Fruit fly (Drosophila melanogaster) whole organism, embryonic: ENCODE results near the gene Appl.
A peak's percentile ranks its signal among the peaks of the same experiment; 100 is the strongest.

Experiments
- Awh ChIP-seq: fragments of 200-800 bp; sonication (Bioruptor generic); IDR thresholded peaks from 2 replicates; pipeline ENCODE4, ENCODE4 v1.3.6; 2022; ENCODE audit warnings: missing biosample characterization, missing genetic modification characterization
- Bdp1 ChIP-seq: fragments of 200-800 bp; sonication (Bioruptor generic); optimal IDR thresholded peaks from 3 replicates; lab custom pipeline; 2016; ENCODE audit warnings: missing biosample characterization, missing genetic modification characterization
- CG11504 ChIP-seq: fragments of 200-800 bp; sonication (Bioruptor generic); optimal IDR thresholded peaks from 3 replicates; lab custom pipeline; 2019; ENCODE audit warnings: missing biosample characterization, mild to moderate bottlenecking, missing genetic modification characterization, moderate library complexity
- CG11560 ChIP-seq: fragments of 200-800 bp; sonication (Bioruptor generic); IDR thresholded peaks from 3 replicates; pipeline ENCODE4 v1.3.6; 2022; ENCODE audit warnings: missing biosample characterization, missing genetic modification characterization
- CG12104 ChIP-seq: fragments of 200-800 bp; sonication (Bioruptor generic); optimal IDR thresholded peaks from 3 replicates; lab custom pipeline; 2016; ENCODE audit warnings: missing biosample characterization, missing genetic modification characterization
- CG12299 ChIP-seq: fragments of 200-800 bp; sonication (Bioruptor generic); optimal IDR thresholded peaks from 2 replicates; lab custom pipeline; 2018; ENCODE audit warnings: missing biosample characterization, mild to moderate bottlenecking, missing genetic modification characterization
- CG15011 ChIP-seq: fragments of 200-800 bp; sonication (Bioruptor generic); optimal IDR thresholded peaks from 3 replicates; lab custom pipeline; 2018; ENCODE audit warnings: missing biosample characterization, mild to moderate bottlenecking, missing genetic modification characterization
- CG16779 ChIP-seq: fragments of 200-800 bp; sonication (Bioruptor generic); IDR thresholded peaks from 2 replicates; pipeline ENCODE4 v1.3.6; 2022; ENCODE audit warnings: missing biosample characterization, missing genetic modification characterization
- CG2202 ChIP-seq: fragments of 200-800 bp; sonication (Bioruptor generic); optimal IDR thresholded peaks from 2 replicates; lab custom pipeline; 2018; ENCODE audit warnings: missing biosample characterization, mild to moderate bottlenecking, missing genetic modification characterization
- CG30403 ChIP-seq: fragments of 200-800 bp; sonication (Bioruptor generic); optimal IDR thresholded peaks from 3 replicates; lab custom pipeline; 2016; ENCODE audit warnings: missing biosample characterization, missing genetic modification characterization
- CG3163 ChIP-seq: fragments of 200-800 bp; sonication (Bioruptor generic); optimal IDR thresholded peaks from 3 replicates; lab custom pipeline; 2016; ENCODE audit warnings: missing biosample characterization, missing genetic modification characterization
- CG32767 ChIP-seq: fragments of 200-800 bp; sonication (Bioruptor generic); IDR thresholded peaks from 2 replicates; pipeline ENCODE4 v1.3.6; 2022; ENCODE audit warnings: missing biosample characterization, missing genetic modification characterization
- CG3726 ChIP-seq: fragments of 200-800 bp; sonication (Bioruptor generic); IDR thresholded peaks from 3 replicates; pipeline ENCODE4, ENCODE4 v1.3.6; 2022; ENCODE audit warnings: missing biosample characterization, missing genetic modification characterization
- CG4282 ChIP-seq: fragments of 200-800 bp; sonication (Bioruptor generic); optimal IDR thresholded peaks from 2 replicates; lab custom pipeline; 2016; ENCODE audit warnings: missing biosample characterization, missing genetic modification characterization
- CG4424 ChIP-seq: fragments of 200-800 bp; sonication (Bioruptor generic); optimal IDR thresholded peaks from 3 replicates; lab custom pipeline; 2016; ENCODE audit warnings: missing biosample characterization, missing genetic modification characterization
- CG6175 ChIP-seq: fragments of 200-800 bp; sonication (Bioruptor generic); IDR thresholded peaks from 3 replicates; pipeline ENCODE4 v1.3.6; 2022; ENCODE audit warnings: missing biosample characterization, missing genetic modification characterization
- CG9727 ChIP-seq: fragments of 200-800 bp; sonication (Bioruptor generic); optimal IDR thresholded peaks from 3 replicates; lab custom pipeline; 2017; ENCODE audit warnings: missing biosample characterization, mild to moderate bottlenecking, missing genetic modification characterization
- Camta ChIP-seq: fragments of 200-800 bp; sonication (Bioruptor generic); optimal IDR thresholded peaks from 2 replicates; lab custom pipeline; 2016; ENCODE audit warnings: missing biosample characterization, missing genetic modification characterization
- D19B ChIP-seq: fragments of 200-800 bp; sonication (Bioruptor generic); optimal IDR thresholded peaks from 2 replicates; lab custom pipeline; 2017; ENCODE audit warnings: missing biosample characterization, mild to moderate bottlenecking, missing genetic modification characterization
- Dek ChIP-seq: fragments of 200-800 bp; sonication (Bioruptor generic); optimal IDR thresholded peaks from 3 replicates; lab custom pipeline; 2019; ENCODE audit warnings: missing biosample characterization, mild to moderate bottlenecking, missing genetic modification characterization, moderate library complexity
- Drgx ChIP-seq: fragments of 200-800 bp; sonication (Bioruptor generic); IDR thresholded peaks from 2 replicates; pipeline ENCODE4 v1.3.6; 2022; ENCODE audit warnings: missing biosample characterization, missing genetic modification characterization
- Gug ChIP-seq: fragments of 200-800 bp; sonication (Bioruptor generic); IDR thresholded peaks from 4 replicates; pipeline ENCODE4 v1.3.6; 2022; ENCODE audit warnings: missing biosample characterization, missing genetic modification characterization
- HmgZ ChIP-seq: fragments of 200-800 bp; sonication (Bioruptor generic); optimal IDR thresholded peaks from 2 replicates; lab custom pipeline; 2018; ENCODE audit warnings: missing biosample characterization, mild to moderate bottlenecking, missing genetic modification characterization
- Hmx ChIP-seq: fragments of 200-800 bp; sonication (Bioruptor generic); optimal IDR thresholded peaks from 2 replicates; lab custom pipeline; 2016; ENCODE audit warnings: missing biosample characterization, missing genetic modification characterization
- MESR4 ChIP-seq: fragments of 200-800 bp; sonication (Bioruptor generic); optimal IDR thresholded peaks from 2 replicates; lab custom pipeline; 2018; ENCODE audit warnings: missing biosample characterization, mild to moderate bottlenecking, missing genetic modification characterization, moderate library complexity
- Sin3A ChIP-seq: fragments of >200 bp; optimal IDR thresholded peaks from 2 replicates; lab custom pipeline; 2018
- Taf1 ChIP-seq: fragments of 200-800 bp; sonication (Bioruptor generic); IDR thresholded peaks from 2 replicates; pipeline ENCODE4 v1.3.6; 2022; ENCODE audit warnings: missing biosample characterization, missing genetic modification characterization
- bcd ChIP-seq: fragments of 200-800 bp; sonication (Bioruptor generic); optimal IDR thresholded peaks from 2 replicates; lab custom pipeline; 2017; ENCODE audit warnings: missing biosample characterization, mild to moderate bottlenecking, missing genetic modification characterization
- bowl ChIP-seq: fragments of 200-800 bp; sonication (Bioruptor generic); IDR thresholded peaks from 2 replicates; pipeline ENCODE4 v1.3.6; 2022; ENCODE audit warnings: missing biosample characterization, missing genetic modification characterization
- bsh ChIP-seq, 2 experiments: fragments of 200-800 bp; sonication (Bioruptor generic); optimal IDR thresholded peaks; 2 replicates each; lab custom pipeline; 2017 to 2018; ENCODE audit warnings: mild to moderate bottlenecking in 2 of 2, missing biosample characterization in 2 of 2, missing genetic modification characterization in 2 of 2, moderate library complexity in 1 of 2
- chm ChIP-seq: fragments of 200-800 bp; sonication (Bioruptor generic); IDR thresholded peaks from 2 replicates; pipeline ENCODE4 v1.3.6; 2022; ENCODE audit warnings: missing biosample characterization, missing genetic modification characterization
- dm ChIP-seq: fragments of 200-800 bp; sonication (Bioruptor generic); optimal IDR thresholded peaks from 3 replicates; lab custom pipeline; 2016; ENCODE audit warnings: missing biosample characterization, missing genetic modification characterization
- emc ChIP-seq: fragments of 200-800 bp; sonication (Bioruptor generic); optimal IDR thresholded peaks from 2 replicates; lab custom pipeline; 2016; ENCODE audit warnings: missing biosample characterization, missing genetic modification characterization
- ewg ChIP-seq: fragments of 200-800 bp; sonication (Bioruptor generic); optimal IDR thresholded peaks from 3 replicates; lab custom pipeline; 2017; ENCODE audit warnings: mild to moderate bottlenecking, missing biosample characterization, missing genetic modification reagents, missing genetic modification characterization
- eyg ChIP-seq: fragments of 200-800 bp; sonication (Bioruptor generic); optimal IDR thresholded peaks from 3 replicates; lab custom pipeline; 2016; ENCODE audit warnings: missing biosample characterization, missing genetic modification characterization
- fd3F ChIP-seq: fragments of 200-800 bp; sonication (Bioruptor generic); optimal IDR thresholded peaks from 2 replicates; lab custom pipeline; 2018; ENCODE audit warnings: missing biosample characterization, mild to moderate bottlenecking, missing genetic modification characterization, moderate library complexity
- kah ChIP-seq: fragments of 200-800 bp; sonication (Bioruptor generic); optimal IDR thresholded peaks from 2 replicates; lab custom pipeline; 2018; ENCODE audit warnings: missing biosample characterization, mild to moderate bottlenecking, missing genetic modification characterization
- kay ChIP-seq: fragments of 200-800 bp; sonication (Bioruptor generic); optimal IDR thresholded peaks from 2 replicates; lab custom pipeline; 2016; ENCODE audit warnings: missing biosample characterization, missing genetic modification characterization
- kni ChIP-seq: fragments of 200-800 bp; sonication (Bioruptor generic); optimal IDR thresholded peaks from 3 replicates; lab custom pipeline; 2017; ENCODE audit warnings: mild to moderate bottlenecking, missing biosample characterization, missing genetic modification reagents, missing genetic modification characterization
- lmd ChIP-seq: fragments of 200-800 bp; sonication (Bioruptor generic); IDR thresholded peaks from 2 replicates; pipeline ENCODE4 v1.3.6; 2022; ENCODE audit warnings: missing biosample characterization, missing genetic modification characterization
- luna ChIP-seq: fragments of 200-800 bp; sonication (Bioruptor generic); optimal IDR thresholded peaks from 2 replicates; lab custom pipeline; 2016; ENCODE audit warnings: missing biosample characterization, missing genetic modification characterization
- nom ChIP-seq: fragments of 200-800 bp; sonication (Bioruptor generic); optimal IDR thresholded peaks from 2 replicates; lab custom pipeline; 2017; ENCODE audit warnings: missing biosample characterization, missing genetic modification characterization, mild to moderate bottlenecking, moderate library complexity, missing genetic modification reagents
- pnt ChIP-seq: fragments of 200-800 bp; sonication (Bioruptor generic); optimal IDR thresholded peaks from 3 replicates; lab custom pipeline; 2016; ENCODE audit warnings: missing biosample characterization, missing genetic modification characterization
- prd ChIP-seq, 3 experiments: fragments of >200 bp in 2 of 3; fragments of 200-800 bp in 1 of 3; sonication (Bioruptor generic) in 1 of 3; optimal IDR thresholded peaks in 2 of 3; IDR thresholded peaks in 1 of 3; 2 replicates in 2 of 3; 3 replicates in 1 of 3; pipeline versions ENCODE4 v1.3.6 to Lab custom; 2017 to 2022; ENCODE audit warnings: missing biosample characterization in 1 of 3, missing genetic modification characterization in 1 of 3
- sc ChIP-seq, 3 experiments: fragments of >200 bp in 2 of 3; fragments of 200-800 bp in 1 of 3; sonication (Bioruptor generic) in 1 of 3; optimal IDR thresholded peaks; 2 replicates in 2 of 3; 3 replicates in 1 of 3; lab custom pipeline; 2017; ENCODE audit warnings: mild to moderate bottlenecking in 1 of 3, missing biosample characterization in 1 of 3, missing genetic modification characterization in 1 of 3, missing genetic modification reagents in 1 of 3
- sug ChIP-seq: fragments of 200-800 bp; optimal IDR thresholded peaks from 2 replicates; lab custom pipeline; 2019; ENCODE audit warnings: missing biosample characterization, mild to moderate bottlenecking, missing genetic modification characterization, moderate library complexity
- tap ChIP-seq: fragments of 200-800 bp; optimal IDR thresholded peaks from 3 replicates; lab custom pipeline; 2019; ENCODE audit warnings: missing biosample characterization, mild to moderate bottlenecking, missing genetic modification characterization, moderate library complexity
- tgo ChIP-seq: fragments of 200-800 bp; sonication (Bioruptor generic); IDR thresholded peaks from 3 replicates; pipeline ENCODE4 v1.3.6; 2022; ENCODE audit warnings: missing biosample characterization, missing genetic modification characterization
- tin ChIP-seq: fragments of 200-800 bp; sonication (Bioruptor generic); optimal IDR thresholded peaks from 3 replicates; lab custom pipeline; 2016; ENCODE audit warnings: missing biosample characterization, missing genetic modification characterization
- tio ChIP-seq: fragments of 200-800 bp; sonication (Bioruptor generic); optimal IDR thresholded peaks from 2 replicates; lab custom pipeline; 2017; ENCODE audit warnings: missing biosample characterization, missing genetic modification characterization, inconsistent platforms
- zen ChIP-seq: fragments of 200-800 bp; sonication (Bioruptor generic); optimal IDR thresholded peaks from 3 replicates; lab custom pipeline; 2018; ENCODE audit warnings: missing biosample characterization, mild to moderate bottlenecking, missing genetic modification characterization, moderate library complexity

Appl gene

dm6 chrX:526479-527071 lies 3.7 kb upstream of the Appl start (continued):
- TF ChIP-seq CG3726 (GFP tag; lab: Robert Waterston, UW) (no peak), prd (optimal IDR thresholded peaks at IDR 0.05; lab: Kevin White, UChicago) (no peak), prd (GFP tag; IDR thresholded peaks at IDR 0.05; lab: Robert Waterston, UW) (peak; percentile 93), tin (GFP tag; lab: Kevin White, UChicago) (peak; percentile 65), CG4424 (GFP tag; lab: Kevin White, UChicago) (peak; percentile 67), dm (GFP tag; lab: Kevin White, UChicago) (peak; percentile 47), CG16779 (GFP tag; lab: Robert Waterston, UW) (no peak), CG30403 (GFP tag; lab: Kevin White, UChicago) (peak; percentile 45), lmd (GFP tag; lab: Robert Waterston, UW) (peak; percentile 41; the same call in 1 of the 2 replicates), sc (optimal IDR thresholded peaks at IDR 0.05; lab: Kevin White, UChicago) (no peak), sc (GFP tag; optimal IDR thresholded peaks at IDR 0.05; lab: Kevin White, UChicago) (no peak), CG11504 (tag; lab: Kevin White, UChicago) (peak; percentile 25), CG3163 (GFP tag; lab: Kevin White, UChicago) (peak; percentile 44), Dek (no peak), tio (no peak), Gug (GFP tag; lab: Robert Waterston, UW) (no peak), tap (tag; lab: Kevin White, UChicago) (no peak), CG4282 (GFP tag; lab: Kevin White, UChicago) (no peak), CG11560 (no peak), Bdp1 (GFP tag; lab: Kevin White, UChicago) (peak; percentile 9), tgo (GFP tag; lab: Robert Waterston, UW) (no peak), emc (GFP tag; lab: Kevin White, UChicago) (no peak), CG9727 (GFP tag; lab: Kevin White, UChicago) (peak; percentile 92), Awh (GFP tag; lab: Robert Waterston, UW) (no peak), Hmx (GFP tag; lab: Kevin White, UChicago) (no peak), sug (tag; lab: Kevin White, UChicago) (no peak), pnt (GFP tag; lab: Kevin White, UChicago) (peak; percentile 68), CG12104 (GFP tag; lab: Kevin White, UChicago) (no peak), chm (GFP tag; lab: Robert Waterston, UW) (no peak), Drgx (GFP tag; lab: Robert Waterston, UW) (no peak), MESR4 (GFP tag; lab: Kevin White, UChicago) (no peak), Camta (GFP tag; lab: Kevin White, UChicago) (peak; percentile 71), zen (peak; percentile 97), kay (GFP tag; lab: Kevin White, UChicago) (no peak), luna (GFP tag; lab: Kevin White, UChicago) (no peak), CG6175 (GFP tag; lab: Robert Waterston, UW) (no peak), Sin3A (lab: Kevin White, UChicago) (no peak), bsh (GFP tag; optimal IDR thresholded peaks at IDR 0.05; lab: Kevin White, UChicago) (peak in 1 of 2 experiments; percentile 59), fd3F (GFP tag; lab: Kevin White, UChicago) (no peak), kah (GFP tag; lab: Kevin White, UChicago) (no peak), CG12299 (tag; lab: Kevin White, UChicago) (no peak), eyg (no peak), ewg (GFP tag; lab: Kevin White, UChicago) (no peak), Taf1 (GFP tag; lab: Robert Waterston, UW) (no peak), CG2202 (tag; lab: Kevin White, UChicago) (peak; percentile 62), CG15011 (GFP tag; lab: Kevin White, UChicago) (no peak), CG32767 (GFP tag; lab: Robert Waterston, UW) (no peak), kni (no peak), bcd (GFP tag; lab: Kevin White, UChicago) (peak; percentile 48), D19B (GFP tag; lab: Kevin White, UChicago) (no peak), bowl (GFP tag; lab: Robert Waterston, UW) (no peak), HmgZ (tag; lab: Kevin White, UChicago) (no peak), nom (GFP tag; lab: Kevin White, UChicago) (no peak)
